Fruit fly (Drosophila melanogaster) whole organism: Measurements from ENCODE around the gene CG12310.

Experiments used
- CG8478 ChIP-seq: fragments of >200 bp; optimal IDR thresholded peaks from 2 replicates; lab custom pipeline; 2018; ENCODE audit warnings: inconsistent platforms
- Dll ChIP-seq: fragments of >200 bp; optimal IDR thresholded peaks from 2 replicates; lab custom pipeline; 2017
- EcR ChIP-seq, 2 experiments: fragments of >200 bp; optimal IDR thresholded peaks; 2 replicates each; lab custom pipeline; 2017; ENCODE audit warnings: missing biosample characterization in 2 of 2, missing genetic modification characterization in 2 of 2, missing genetic modification reagents in 2 of 2
- psq ChIP-seq: fragments of >200 bp; optimal IDR thresholded peaks from 2 replicates; lab custom pipeline; 2017
- usp ChIP-seq: fragments of >200 bp; optimal IDR thresholded peaks from 2 replicates; lab custom pipeline; 2017; ENCODE audit warnings: missing biosample characterization, missing genetic modification characterization, mixed read lengths

DNA sequence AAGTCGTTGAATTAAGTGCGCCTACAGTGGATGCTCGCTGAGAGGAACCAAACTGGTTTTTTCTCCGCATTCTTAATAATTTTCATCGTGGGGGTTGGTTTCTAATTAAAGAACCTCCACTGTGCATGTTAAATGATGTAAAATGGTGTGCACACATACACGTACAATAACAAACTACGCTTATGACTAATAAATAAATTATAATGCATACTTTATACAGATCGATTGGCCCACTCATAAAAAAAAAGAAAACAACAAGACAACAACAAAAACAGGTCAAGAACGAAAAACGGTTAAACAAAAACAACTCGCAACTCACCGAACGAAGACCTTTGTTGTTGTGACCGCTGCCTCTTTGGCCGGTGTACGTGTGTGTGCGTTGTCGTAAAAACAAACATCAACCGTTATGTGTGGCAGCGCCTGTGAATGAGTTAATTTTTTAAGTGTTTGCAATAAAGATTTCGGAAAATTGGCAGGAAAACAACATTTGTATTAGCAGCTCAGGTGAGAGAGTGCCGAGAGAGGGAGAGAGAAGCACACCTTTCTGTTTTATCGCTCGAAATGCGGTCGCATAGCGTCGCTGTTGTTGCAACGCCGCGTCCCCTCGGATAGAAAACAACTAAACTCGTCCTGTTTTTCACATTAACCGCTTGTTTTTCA lies 43.5 kb upstream of the CG12310 start:
- TF ChIP-seq psq (lab: Kevin White, UChicago) (no peak), EcR (GFP tag; optimal IDR thresholded peaks at IDR 0.05; lab: Kevin White, UChicago) (no peak), usp (GFP tag; lab: Kevin White, UChicago) (no peak), CG8478 (lab: Kevin White, UChicago) (no peak), Dll (lab: Kevin White, UChicago) (no peak)
